Worm (Caenorhabditis elegans) whole organism, L3 larva: ENCODE measurements around the gene Y105C5A.15.
"Not testable (repeated sequence)": the region's sequence is repeated elsewhere in the genome, so short reads cannot be mapped to it uniquely, and the experiment has no call there.

Experiments used
- R02D3.7 ChIP-seq: fragments of 150-350 bp; optimal IDR thresholded peaks from 2 replicates; lab custom pipeline; 2014; ENCODE audit warnings: missing biosample characterization, missing genetic modification characterization
- aly-2 ChIP-seq: fragments of 150-350 bp; optimal IDR thresholded peaks from 2 replicates; lab custom pipeline; 2014; ENCODE audit warnings: missing biosample characterization, missing genetic modification characterization
- ceh-82 ChIP-seq: fragments of 150-350 bp; optimal IDR thresholded peaks from 2 replicates; lab custom pipeline; 2014; ENCODE audit warnings: missing biosample characterization, missing genetic modification characterization
- daf-12 ChIP-seq: fragments of 150-350 bp; optimal IDR thresholded peaks from 2 replicates; lab custom pipeline; 2014; ENCODE audit warnings: missing biosample characterization, missing genetic modification reagents, missing genetic modification characterization
- elt-2 ChIP-seq: sonication (generic microtip); optimal IDR thresholded peaks from 2 replicates; lab custom pipeline; 2016; ENCODE audit warnings: missing genetic modification reagents, mild to moderate bottlenecking, missing genetic modification characterization, missing compliant biosample characterization
- elt-3 ChIP-seq, 3 experiments: fragments of 150-350 bp in 1 of 3; sonication (generic microtip) in 2 of 3; optimal IDR thresholded peaks; 2 replicates in 2 of 3; 4 replicates in 1 of 3; lab custom pipeline; 2014 to 2017; ENCODE audit warnings: missing biosample characterization in 3 of 3, missing genetic modification characterization in 3 of 3
- fkh-10 ChIP-seq: sonication (generic microtip); optimal IDR thresholded peaks from 2 replicates; lab custom pipeline; 2017; ENCODE audit warnings: missing biosample characterization, missing genetic modification reagents, missing genetic modification characterization
- fkh-2 ChIP-seq: fragments of 150-350 bp; optimal IDR thresholded peaks from 2 replicates; lab custom pipeline; 2014; ENCODE audit warnings: missing biosample characterization, missing genetic modification reagents, missing genetic modification characterization
- fos-1 ChIP-seq: fragments of 150-350 bp; optimal IDR thresholded peaks from 2 replicates; lab custom pipeline; 2014; ENCODE audit warnings: missing biosample characterization, missing genetic modification characterization
- lin-15B ChIP-seq: fragments of 150-350 bp; optimal IDR thresholded peaks from 2 replicates; lab custom pipeline; 2014; ENCODE audit warnings: missing biosample characterization, missing genetic modification characterization
- mml-1 ChIP-seq: fragments of 150-350 bp; sonication (generic microtip); optimal IDR thresholded peaks from 3 replicates; lab custom pipeline; 2014; ENCODE audit warnings: missing biosample characterization, missing genetic modification characterization
- nhr-43 ChIP-seq: sonication (generic microtip); optimal IDR thresholded peaks from 2 replicates; lab custom pipeline; 2016; ENCODE audit warnings: mild to moderate bottlenecking, missing genetic modification characterization, missing compliant biosample characterization; ENCODE audit not compliant: poor library complexity, severe bottlenecking
- nhr-67 ChIP-seq: fragments of 150-350 bp; optimal IDR thresholded peaks from 2 replicates; lab custom pipeline; 2014; ENCODE audit warnings: missing biosample characterization, missing genetic modification characterization
- nhr-76 ChIP-seq: fragments of 150-350 bp; sonication (generic microtip); optimal IDR thresholded peaks from 5 replicates; lab custom pipeline; 2014; ENCODE audit warnings: missing biosample characterization, missing genetic modification characterization
- nhr-77 ChIP-seq: fragments of 150-350 bp; optimal IDR thresholded peaks from 2 replicates; lab custom pipeline; 2014; ENCODE audit warnings: missing biosample characterization, missing genetic modification characterization
- pha-4 ChIP-seq: fragments of 150-350 bp; optimal IDR thresholded peaks from 2 replicates; lab custom pipeline; 2014; ENCODE audit warnings: missing biosample characterization, missing genetic modification reagents, missing genetic modification characterization
- pqm-1 ChIP-seq: fragments of 150-350 bp; optimal IDR thresholded peaks from 2 replicates; lab custom pipeline; 2017; ENCODE audit warnings: missing biosample characterization, missing genetic modification characterization, inconsistent platforms
- sea-2 ChIP-seq: fragments of 150-350 bp; sonication (generic microtip); optimal IDR thresholded peaks from 4 replicates; lab custom pipeline; 2014; ENCODE audit warnings: missing biosample characterization, missing genetic modification reagents, missing genetic modification characterization
- snpc-4 ChIP-seq: fragments of 150-350 bp; optimal IDR thresholded peaks from 2 replicates; lab custom pipeline; 2014; ENCODE audit warnings: missing biosample characterization, missing genetic modification characterization
- unc-39 ChIP-seq: sonication (generic microtip); optimal IDR thresholded peaks from 4 replicates; lab custom pipeline; 2017; ENCODE audit warnings: missing biosample characterization, missing genetic modification characterization
- unc-62 ChIP-seq: fragments of 150-350 bp; sonication (generic microtip); optimal IDR thresholded peaks from 4 replicates; lab custom pipeline; 2014; ENCODE audit warnings: missing biosample characterization, missing genetic modification reagents, missing genetic modification characterization
- ztf-11 ChIP-seq: fragments of 150-350 bp; optimal IDR thresholded peaks from 2 replicates; lab custom pipeline; 2014; ENCODE audit warnings: missing biosample characterization, missing genetic modification characterization

Gene Y105C5A.15

DNA sequence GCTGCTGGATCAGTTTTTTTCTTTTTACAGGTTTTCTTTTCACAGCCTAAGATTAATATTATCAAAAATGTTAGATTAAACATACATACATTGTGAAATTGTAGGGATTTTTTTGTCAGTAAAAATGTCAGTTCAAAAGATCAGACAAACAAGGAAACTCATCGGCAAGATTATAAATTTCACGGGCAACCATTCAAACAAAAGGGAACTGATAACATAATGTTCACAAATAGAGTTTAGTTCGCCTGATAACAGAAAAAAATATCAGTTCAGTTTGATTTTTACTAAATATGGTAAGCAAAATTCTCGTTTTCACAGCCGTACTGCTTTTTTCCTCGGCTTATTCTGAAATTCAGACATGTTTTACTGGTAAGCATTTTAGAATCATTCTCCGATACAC lies 37.2 kb downstream of the Y105C5A.15 start:
- no peak for TF ChIP-seq lin-15B (tag; lab: Kevin White, UChicago)
- TF ChIP-seq nhr-43 (tag; lab: Kevin White, UChicago), result no peak
- TF ChIP-seq sea-2 (GFP tag; lab: Kevin White, UChicago), result no peak
- TF ChIP-seq elt-2 (tag; lab: Kevin White, UChicago), result peak; percentile 78
- TF ChIP-seq pha-4 (tag; lab: Kevin White, UChicago), result peak; percentile 19
- TF ChIP-seq pqm-1 (tag; lab: Kevin White, UChicago), result peak; percentile 33
- TF ChIP-seq fos-1 (tag; lab: Kevin White, UChicago), result no peak

- TF ChIP-seq R02D3.7 (tag; lab: Kevin White, UChicago) (no peak), fkh-2 (no peak), unc-39 (no peak), unc-62 (GFP tag; lab: Kevin White, UChicago) (no peak), nhr-67 (tag; lab: Kevin White, UChicago) (no peak), aly-2 (tag; lab: Kevin White, UChicago) (no peak), mml-1 (tag; lab: Kevin White, UChicago) (no peak), fkh-10 (GFP tag; lab: Kevin White, UChicago) (no peak), elt-3 (tag; optimal IDR thresholded peaks at IDR 0.05; lab: Kevin White, UChicago) (no peak), nhr-77 (tag; lab: Kevin White, UChicago) (no peak), daf-12 (tag; lab: Kevin White, UChicago) (no peak), snpc-4 (tag; lab: Kevin White, UChicago) (no peak), pqm-1 (tag; lab: Kevin White, UChicago) (no peak)
These were observed 61.2 kb downstream of the Y105C5A.15 start for ce11 chrIV:15750014-15750776.

DNA sequence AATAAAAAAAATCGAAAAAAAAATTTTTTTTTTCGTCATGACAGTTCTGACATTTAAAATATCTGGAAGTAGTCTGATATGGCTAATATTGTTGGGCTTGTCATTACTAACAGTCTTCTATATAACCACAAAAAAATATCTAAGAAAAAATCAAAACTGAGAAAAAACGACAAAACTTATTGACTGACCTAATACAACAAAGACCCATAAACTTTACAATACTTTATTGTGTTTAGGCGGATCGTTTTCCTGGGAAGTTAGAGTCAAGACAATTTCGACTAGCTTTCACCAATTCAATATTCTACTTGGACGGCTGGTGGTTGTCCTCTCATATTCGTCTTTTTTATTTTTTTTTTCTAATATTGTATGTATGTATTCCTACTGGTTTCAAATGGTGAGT lies 63.1 kb downstream of the Y105C5A.15 start, which contains the start of gene Y105C5A.1285:
Gene Y105C5A.1285 (plus strand): TSS at position 301 of the 400 bp plus-strand sequence.
- not testable (repeated sequence) for TF ChIP-seq ztf-11, nhr-76, ceh-82 (tag; lab: Kevin White, UChicago)
- TF ChIP-seq, all 47 proteins: peak for 0; not testable (repeated sequence) for 47
